Fruit fly (Drosophila melanogaster): ENCODE measurements around the gene CG11069.

dm6 chr3R:24862065-24862464, 32.5 kb upstream of the CG11069 start, which contains the start of gene CG13640:
- no peak for TF ChIP-seq h (GFP tag; optimal IDR thresholded peaks at IDR 0.05)
- no peak for TF ChIP-seq Hr78 (GFP tag; optimal IDR thresholded peaks at IDR 0.05)
- TF ChIP-seq rgr (GFP tag; optimal IDR thresholded peaks at IDR 0.05) = no peak
- no peak for TF ChIP-seq Jra (GFP tag; optimal IDR thresholded peaks at IDR 0.05)
- TF ChIP-seq sv (GFP tag; optimal IDR thresholded peaks at IDR 0.05) = no peak
- TF ChIP-seq Mio (GFP tag; optimal IDR thresholded peaks at IDR 0.05) = no peak
- no peak for TF ChIP-seq N (GFP tag; optimal IDR thresholded peaks at IDR 0.05)
- no peak for TF ChIP-seq Rel (GFP tag; optimal IDR thresholded peaks at IDR 0.05)
- TF ChIP-seq Rel (tag; optimal IDR thresholded peaks at IDR 0.05) = no peak
